Fruit fly (Drosophila melanogaster): ENCODE results near the gene Send2.

DNA sequence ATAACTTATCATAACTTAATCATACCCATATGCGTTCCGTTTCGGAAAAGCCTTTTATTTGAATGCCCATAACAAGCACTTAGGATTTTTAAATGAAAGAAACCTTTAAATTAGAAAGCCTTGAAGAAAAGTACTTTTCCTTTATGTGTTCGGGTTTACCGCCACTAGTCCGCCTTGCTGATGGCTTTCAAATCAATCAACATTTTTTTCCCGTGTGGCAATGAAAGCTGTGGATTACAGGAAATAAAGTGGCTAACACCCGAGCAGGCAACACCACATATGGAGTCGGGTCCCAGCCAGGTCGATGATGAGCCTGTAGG is 24.2 kb upstream of the Send2 start:
- TF ChIP-seq psq (GFP tag; optimal IDR thresholded peaks at IDR 0.05) = no peak
- no peak for TF ChIP-seq HLH106 (tag; optimal IDR thresholded peaks at IDR 0.05)
- TF ChIP-seq sv (GFP tag; optimal IDR thresholded peaks at IDR 0.05) = no peak
- TF ChIP-seq OdsH (GFP tag; optimal IDR thresholded peaks at IDR 0.05) = no peak
- TF ChIP-seq br (GFP tag; optimal IDR thresholded peaks at IDR 0.05) = no peak
- TF ChIP-seq Dfd (GFP tag; optimal IDR thresholded peaks at IDR 0.05) = no peak
- TF ChIP-seq Hnf4 (GFP tag; optimal IDR thresholded peaks at IDR 0.05) = no peak
- no peak for TF ChIP-seq dsf (GFP tag; optimal IDR thresholded peaks at IDR 0.05; ENCODE audit: borderline replicate concordance)
- no peak for TF ChIP-seq jim (GFP tag; optimal IDR thresholded peaks at IDR 0.05)
- no peak for TF ChIP-seq Hr78 (GFP tag; optimal IDR thresholded peaks at IDR 0.05)
- no peak for TF ChIP-seq dl (GFP tag; optimal IDR thresholded peaks at IDR 0.05; ENCODE audit: insufficient read depth in 1 of 2, partially characterized antibody in 2 of 2)

All from whole organism, wandering third instar larva.